Worm (Caenorhabditis elegans): ENCODE measurements around the gene mek-1.

- no peak for TF ChIP-seq aly-2 (tag; optimal IDR thresholded peaks at IDR 0.05)
- TF ChIP-seq ceh-16 (tag; optimal IDR thresholded peaks at IDR 0.05) = no peak
- TF ChIP-seq mdl-1 (tag; optimal IDR thresholded peaks at IDR 0.05) = no peak
- no peak for TF ChIP-seq ztf-11 (tag; optimal IDR thresholded peaks at IDR 0.05)
- TF ChIP-seq R02D3.7 (tag; optimal IDR thresholded peaks at IDR 0.05) = no peak
- TF ChIP-seq snpc-4 (tag; optimal IDR thresholded peaks at IDR 0.05) = no peak
- no peak for TF ChIP-seq gmeb-1 (tag; optimal IDR thresholded peaks at IDR 0.05)
- no peak for TF ChIP-seq nhr-11 (tag; optimal IDR thresholded peaks at IDR 0.05)
- TF ChIP-seq nhr-10 (tag; optimal IDR thresholded peaks at IDR 0.05) = no peak
- TF ChIP-seq elt-1 (tag; optimal IDR thresholded peaks at IDR 0.05) = no peak
These were observed 33.3 kb upstream of the mek-1 start for ce11 chrX:7445734-7446133.

Measured in whole organism, L2 larva.